Fruit fly (Drosophila melanogaster) S2 (cell line): ENCODE results near the gene CG8319.

Source experiments
- CG8478 ChIP-seq: fragments of >200 bp; optimal IDR thresholded peaks from 2 replicates; lab custom pipeline; 2018
- CTCF ChIP-seq, 2 experiments: fragments of >200 bp; optimal IDR thresholded peaks; 2 replicates each; lab custom pipeline; 2018

DNA sequence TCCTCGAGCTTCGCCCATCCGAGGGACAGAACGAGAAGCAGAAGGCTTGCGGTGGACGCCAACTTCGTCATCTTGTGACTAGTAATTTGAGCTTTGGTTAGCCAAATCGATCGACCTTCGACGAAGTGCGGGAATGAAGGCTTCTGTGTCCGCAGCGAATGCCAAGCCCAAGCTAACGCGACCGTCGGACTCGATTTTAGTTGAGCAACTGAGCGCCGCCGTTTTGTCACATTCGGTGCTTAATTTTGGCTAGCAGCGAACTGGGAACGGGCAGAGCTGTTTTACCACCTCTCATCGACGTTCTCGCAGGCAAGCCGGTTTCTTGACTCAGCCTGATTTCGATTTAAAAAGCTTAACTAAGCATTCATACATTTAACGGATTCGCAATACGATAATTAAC, 855 bp upstream of the CG8319 start:
- TF ChIP-seq CG8478 (lab: Kevin White, UChicago) (no peak), CTCF (optimal IDR thresholded peaks at IDR 0.05; lab: Kevin White, UChicago) (no peak)
